Fruit fly (Drosophila melanogaster) whole organism, embryonic: ENCODE results near the gene CG34451.

Experiments used
- Atf-2 ChIP-seq: fragments of 200-800 bp; sonication (Bioruptor generic); optimal IDR thresholded peaks from 2 replicates; lab custom pipeline; 2016; ENCODE audit warnings: missing biosample characterization, missing genetic modification characterization
- Awh ChIP-seq: fragments of 200-800 bp; sonication (Bioruptor generic); IDR thresholded peaks from 2 replicates; pipeline ENCODE4, ENCODE4 v1.3.6; 2022; ENCODE audit warnings: missing biosample characterization, missing genetic modification characterization
- BtbVII ChIP-seq: fragments of 200-800 bp; sonication (Bioruptor generic); optimal IDR thresholded peaks from 3 replicates; lab custom pipeline; 2017; ENCODE audit warnings: missing biosample characterization, mild to moderate bottlenecking, missing genetic modification characterization
- CG1024 ChIP-seq: fragments of 200-800 bp; sonication (Bioruptor generic); IDR thresholded peaks from 2 replicates; pipeline ENCODE4 v1.3.6; 2022; ENCODE audit warnings: missing biosample characterization, missing genetic modification characterization
- CG10979 ChIP-seq: fragments of 200-800 bp; sonication (Bioruptor generic); optimal IDR thresholded peaks from 2 replicates; lab custom pipeline; 2018; ENCODE audit warnings: missing biosample characterization, mild to moderate bottlenecking, missing genetic modification characterization, moderate library complexity
- CG11504 ChIP-seq: fragments of 200-800 bp; sonication (Bioruptor generic); optimal IDR thresholded peaks from 3 replicates; lab custom pipeline; 2019; ENCODE audit warnings: missing biosample characterization, mild to moderate bottlenecking, missing genetic modification characterization, moderate library complexity
- CG12299 ChIP-seq: fragments of 200-800 bp; sonication (Bioruptor generic); optimal IDR thresholded peaks from 2 replicates; lab custom pipeline; 2018; ENCODE audit warnings: missing biosample characterization, mild to moderate bottlenecking, missing genetic modification characterization
- CG12769 ChIP-seq: fragments of 200-800 bp; sonication (Bioruptor generic); optimal IDR thresholded peaks from 2 replicates; lab custom pipeline; 2019; ENCODE audit warnings: missing biosample characterization, mild to moderate bottlenecking, missing genetic modification characterization, moderate library complexity
- CG17385 ChIP-seq: fragments of 200-800 bp; sonication (Bioruptor generic); optimal IDR thresholded peaks from 3 replicates; lab custom pipeline; 2018; ENCODE audit warnings: missing biosample characterization, mild to moderate bottlenecking, missing genetic modification characterization
- CG17829 ChIP-seq: fragments of 200-800 bp; optimal IDR thresholded peaks from 2 replicates; lab custom pipeline; 2019; ENCODE audit warnings: missing biosample characterization, mild to moderate bottlenecking, missing genetic modification characterization, moderate library complexity
- CG2129 ChIP-seq: fragments of 200-800 bp; sonication (Bioruptor generic); IDR thresholded peaks from 2 replicates; pipeline ENCODE4 v1.3.6; 2022; ENCODE audit warnings: missing biosample characterization, missing genetic modification characterization; ENCODE audit not compliant: partially characterized antibody
- CG3407 ChIP-seq: fragments of 200-800 bp; sonication (Bioruptor generic); optimal IDR thresholded peaks from 2 replicates; lab custom pipeline; 2018; ENCODE audit warnings: missing biosample characterization, mild to moderate bottlenecking, missing genetic modification characterization
- CG34422 ChIP-seq: fragments of 200-800 bp; sonication (Bioruptor generic); IDR thresholded peaks from 3 replicates; pipeline ENCODE4 v1.3.6; 2022; ENCODE audit warnings: missing biosample characterization, missing genetic modification characterization
- CG4328 ChIP-seq: fragments of 200-800 bp; sonication (Bioruptor generic); optimal IDR thresholded peaks from 3 replicates; lab custom pipeline; 2017; ENCODE audit warnings: missing biosample characterization, missing genetic modification reagents, missing genetic modification characterization
- CG6272 ChIP-seq: fragments of 200-800 bp; sonication (Bioruptor generic); IDR thresholded peaks from 2 replicates; pipeline ENCODE4 v1.3.6; 2022; ENCODE audit warnings: missing biosample characterization, missing genetic modification characterization
- CG6854 ChIP-seq: fragments of 200-800 bp; sonication (Bioruptor generic); optimal IDR thresholded peaks from 3 replicates; lab custom pipeline; 2017; ENCODE audit warnings: missing biosample characterization, mild to moderate bottlenecking, missing genetic modification characterization
- CG8924 ChIP-seq: fragments of 200-800 bp; optimal IDR thresholded peaks from 3 replicates; lab custom pipeline; 2019; ENCODE audit warnings: missing biosample characterization, mild to moderate bottlenecking, missing genetic modification characterization, moderate library complexity
- Camta ChIP-seq: fragments of 200-800 bp; sonication (Bioruptor generic); optimal IDR thresholded peaks from 2 replicates; lab custom pipeline; 2016; ENCODE audit warnings: missing biosample characterization, missing genetic modification characterization
- CrebB ChIP-seq: fragments of 200-800 bp; sonication (Bioruptor generic); optimal IDR thresholded peaks from 3 replicates; lab custom pipeline; 2018; ENCODE audit warnings: missing biosample characterization, mild to moderate bottlenecking, missing genetic modification characterization
- Dek ChIP-seq: fragments of 200-800 bp; sonication (Bioruptor generic); optimal IDR thresholded peaks from 3 replicates; lab custom pipeline; 2019; ENCODE audit warnings: missing biosample characterization, mild to moderate bottlenecking, missing genetic modification characterization, moderate library complexity
- Hand ChIP-seq: fragments of 200-800 bp; sonication (Bioruptor generic); optimal IDR thresholded peaks from 2 replicates; lab custom pipeline; 2017; ENCODE audit warnings: mild to moderate bottlenecking, missing biosample characterization, missing genetic modification reagents, missing genetic modification characterization
- Hmr ChIP-seq: fragments of 200-800 bp; sonication (Bioruptor generic); optimal IDR thresholded peaks from 3 replicates; lab custom pipeline; 2017; ENCODE audit warnings: mild to moderate bottlenecking, missing biosample characterization, missing genetic modification reagents, missing genetic modification characterization
- Hr3 ChIP-seq: fragments of 200-800 bp; sonication (Bioruptor generic); optimal IDR thresholded peaks from 3 replicates; lab custom pipeline; 2016; ENCODE audit warnings: missing biosample characterization, missing genetic modification characterization
- Kr ChIP-seq: fragments of 200-800 bp; sonication (Bioruptor generic); optimal IDR thresholded peaks from 2 replicates; lab custom pipeline; 2017; ENCODE audit warnings: missing biosample characterization, mild to moderate bottlenecking, missing genetic modification characterization
- NFAT ChIP-seq: fragments of 200-800 bp; sonication (Bioruptor generic); IDR thresholded peaks from 2 replicates; pipeline ENCODE4 v1.3.6; 2022; ENCODE audit warnings: missing biosample characterization, missing genetic modification characterization
- Nf-YA ChIP-seq: fragments of 200-800 bp; sonication (Bioruptor generic); IDR thresholded peaks from 2 replicates; pipeline ENCODE4 v1.3.6; 2022; ENCODE audit warnings: missing biosample characterization, missing genetic modification characterization
- Pdp1 ChIP-seq, 2 experiments: fragments of 200-800 bp; sonication (Bioruptor generic); optimal IDR thresholded peaks; 3 replicates each; lab custom pipeline; 2016; ENCODE audit warnings: missing biosample characterization in 2 of 2, missing genetic modification characterization in 2 of 2, mild to moderate bottlenecking in 1 of 2, moderate library complexity in 1 of 2
- Side ChIP-seq: fragments of 200-800 bp; sonication (Bioruptor generic); optimal IDR thresholded peaks from 2 replicates; lab custom pipeline; 2016; ENCODE audit warnings: missing biosample characterization, missing genetic modification characterization
- Ssrp ChIP-seq: fragments of 200-800 bp; sonication (Bioruptor generic); optimal IDR thresholded peaks from 2 replicates; lab custom pipeline; 2018; ENCODE audit warnings: missing biosample characterization, mild to moderate bottlenecking, missing genetic modification characterization, moderate library complexity
- Stat92E ChIP-seq, 3 experiments: fragments of >200 bp in 2 of 3; fragments of 200-800 bp in 1 of 3; sonication (Bioruptor generic) in 1 of 3; optimal IDR thresholded peaks; 2 replicates each; lab custom pipeline; 2017 to 2019; ENCODE audit warnings: missing biosample characterization in 3 of 3, missing genetic modification characterization in 3 of 3, mild to moderate bottlenecking in 1 of 3, moderate library complexity in 1 of 3
- ac ChIP-seq: fragments of 200-800 bp; sonication (Bioruptor generic); optimal IDR thresholded peaks from 3 replicates; lab custom pipeline; 2017; ENCODE audit warnings: missing biosample characterization, mild to moderate bottlenecking, missing genetic modification characterization
- fd64A ChIP-seq: fragments of 200-800 bp; sonication (Bioruptor generic); optimal IDR thresholded peaks from 3 replicates; lab custom pipeline; 2018; ENCODE audit warnings: missing biosample characterization, mild to moderate bottlenecking, missing genetic modification characterization
- grau ChIP-seq: fragments of 200-800 bp; optimal IDR thresholded peaks from 3 replicates; lab custom pipeline; 2019; ENCODE audit warnings: missing biosample characterization, mild to moderate bottlenecking, missing genetic modification characterization, moderate library complexity
- kay ChIP-seq: fragments of 200-800 bp; sonication (Bioruptor generic); optimal IDR thresholded peaks from 2 replicates; lab custom pipeline; 2016; ENCODE audit warnings: missing biosample characterization, missing genetic modification characterization
- lilli ChIP-seq: fragments of 200-800 bp; sonication (Bioruptor generic); optimal IDR thresholded peaks from 3 replicates; lab custom pipeline; 2016; ENCODE audit warnings: missing biosample characterization, missing genetic modification characterization
- lov ChIP-seq, 2 experiments: fragments of 200-800 bp in 1 of 2; fragments of >200 bp in 1 of 2; sonication (Bioruptor generic) in 1 of 2; IDR thresholded peaks in 1 of 2; optimal IDR thresholded peaks in 1 of 2; 2 replicates in 1 of 2; 3 replicates in 1 of 2; pipeline versions ENCODE4 v1.3.6 to Lab custom; 2017 to 2022; ENCODE audit warnings: missing biosample characterization in 1 of 2, missing genetic modification characterization in 1 of 2
- odd ChIP-seq: fragments of 200-800 bp; sonication (Bioruptor generic); optimal IDR thresholded peaks from 2 replicates; lab custom pipeline; 2017; ENCODE audit warnings: missing biosample characterization, mild to moderate bottlenecking, missing genetic modification characterization
- peb ChIP-seq: fragments of 200-800 bp; sonication (Bioruptor generic); IDR thresholded peaks from 2 replicates; pipeline ENCODE4 v1.3.6; 2022; ENCODE audit warnings: missing biosample characterization, missing genetic modification characterization
- pho ChIP-seq: fragments of 200-800 bp; sonication (Bioruptor generic); optimal IDR thresholded peaks from 2 replicates; lab custom pipeline; 2016; ENCODE audit warnings: missing biosample characterization, missing genetic modification characterization
- sd ChIP-seq: fragments of 200-800 bp; sonication (Bioruptor generic); optimal IDR thresholded peaks from 3 replicates; lab custom pipeline; 2018; ENCODE audit warnings: missing biosample characterization, mild to moderate bottlenecking, missing genetic modification characterization, moderate library complexity
- slbo ChIP-seq: fragments of 200-800 bp; sonication (Bioruptor generic); IDR thresholded peaks from 2 replicates; pipeline ENCODE4 v1.3.6; 2022; ENCODE audit warnings: missing biosample characterization, missing genetic modification characterization
- so ChIP-seq: fragments of 200-800 bp; sonication (Bioruptor generic); IDR thresholded peaks from 3 replicates; pipeline ENCODE4 v1.3.6; 2022; ENCODE audit warnings: missing biosample characterization, missing genetic modification characterization
- sqz ChIP-seq: fragments of 200-800 bp; sonication (Bioruptor generic); optimal IDR thresholded peaks from 3 replicates; lab custom pipeline; 2018; ENCODE audit warnings: missing biosample characterization, mild to moderate bottlenecking, missing genetic modification characterization
- twi ChIP-seq: fragments of 200-800 bp; optimal IDR thresholded peaks from 2 replicates; lab custom pipeline; 2019; ENCODE audit warnings: missing biosample characterization, mild to moderate bottlenecking, missing genetic modification characterization, moderate library complexity
- wdn ChIP-seq: fragments of 200-800 bp; sonication (Bioruptor generic); IDR thresholded peaks from 2 replicates; pipeline ENCODE4 v1.3.6; 2022; ENCODE audit warnings: missing biosample characterization, missing genetic modification characterization
- zf30C ChIP-seq: fragments of 200-800 bp; sonication (Bioruptor generic); optimal IDR thresholded peaks from 3 replicates; lab custom pipeline; 2018; ENCODE audit warnings: missing biosample characterization, mild to moderate bottlenecking, missing genetic modification characterization

Gene CG34451

dm6 chr3L:15729306-15730006, 37.6 kb upstream of the CG34451 start (continued):
- TF ChIP-seq grau (peak; percentile 0), Hmr (GFP tag; lab: Kevin White, UChicago) (no peak), CG4328 (GFP tag; lab: Kevin White, UChicago) (no peak)

- TF ChIP-seq BtbVII (GFP tag; lab: Kevin White, UChicago): peak; percentile 5
- no peak for TF ChIP-seq CG3407 (GFP tag; lab: Kevin White, UChicago)
- peak in 1 of 3 experiments; percentile 14 for TF ChIP-seq Stat92E (GFP tag; optimal IDR thresholded peaks at IDR 0.05; lab: Kevin White, UChicago)
- TF ChIP-seq CG6854: peak; percentile 41
- TF ChIP-seq CG8924: peak; percentile 34
- peak; percentile 26 for TF ChIP-seq sd (tag; lab: Kevin White, UChicago)
- TF ChIP-seq Hand: peak; percentile 11
- TF ChIP-seq CrebB: peak; percentile 59
- peak; percentile 26 for TF ChIP-seq twi
- no peak for TF ChIP-seq peb (GFP tag; lab: Robert Waterston, UW)
- peak; percentile 33; the same call in 1 of the 2 replicates for TF ChIP-seq CG1024 (GFP tag; lab: Robert Waterston, UW)
- TF ChIP-seq Ssrp (tag; lab: Kevin White, UChicago): no peak
- peak; percentile 48; the same call in 1 of the 2 replicates for TF ChIP-seq Awh (GFP tag; lab: Robert Waterston, UW)
- peak; percentile 27 for TF ChIP-seq grau
- no peak for TF ChIP-seq lov (optimal IDR thresholded peaks at IDR 0.05; lab: Kevin White, UChicago)
- TF ChIP-seq lov (GFP tag; IDR thresholded peaks at IDR 0.05; lab: Robert Waterston, UW): 0 out of 3 replicates have a peak, but pooled peaks have one; percentile 64
- peak; percentile 91 for TF ChIP-seq CG17829 (tag; lab: Kevin White, UChicago)
- peak; percentile 1 for TF ChIP-seq ac
- TF ChIP-seq CG17385 (GFP tag; lab: Kevin White, UChicago): peak; percentile 48
- TF ChIP-seq CG10979: peak; percentile 31
- TF ChIP-seq pho (GFP tag; lab: Kevin White, UChicago): peak; percentile 17
- peak; percentile 3 for TF ChIP-seq Side (GFP tag; lab: Kevin White, UChicago)
- TF ChIP-seq CG34422 (GFP tag; lab: Robert Waterston, UW): 0 out of 3 replicates have a peak, but pooled peaks have one; percentile 53
- TF ChIP-seq Kr (GFP tag; lab: Kevin White, UChicago): peak; percentile 9
- TF ChIP-seq Pdp1 (GFP tag; optimal IDR thresholded peaks at IDR 0.05; lab: Kevin White, UChicago): peak in 1 of 2 experiments; percentile 51
- TF ChIP-seq NFAT: 0 out of 2 replicates have a peak, but pooled peaks have one; percentile 16
- peak; percentile 68 for TF ChIP-seq CG12769 (tag; lab: Kevin White, UChicago)
- no peak for TF ChIP-seq fd64A (GFP tag; lab: Kevin White, UChicago)
- TF ChIP-seq zf30C (GFP tag; lab: Kevin White, UChicago): peak; percentile 55
- TF ChIP-seq CG11504 (tag; lab: Kevin White, UChicago): peak; percentile 7
- TF ChIP-seq odd (GFP tag; lab: Kevin White, UChicago): peak; percentile 16
- no peak for TF ChIP-seq Atf-2 (GFP tag; lab: Kevin White, UChicago)
- TF ChIP-seq wdn (GFP tag; lab: Robert Waterston, UW): 0 out of 2 replicates have a peak, but pooled peaks have one; percentile 22
- TF ChIP-seq Camta (GFP tag; lab: Kevin White, UChicago): no peak
- TF ChIP-seq Nf-YA (GFP tag; lab: Robert Waterston, UW): peak; percentile 62
- peak; percentile 71 for TF ChIP-seq sqz (GFP tag; lab: Kevin White, UChicago)
- TF ChIP-seq CG6272 (GFP tag; lab: Robert Waterston, UW): no peak
- peak; percentile 12 for TF ChIP-seq lilli
- TF ChIP-seq CG12299 (tag; lab: Kevin White, UChicago): peak; percentile 32
- TF ChIP-seq CG2129 (GFP tag; lab: Robert Waterston, UW): no peak
- TF ChIP-seq so (GFP tag; lab: Robert Waterston, UW): 0 out of 3 replicates have a peak, but pooled peaks have one; percentile 70
- TF ChIP-seq kay (GFP tag; lab: Kevin White, UChicago): no peak
- TF ChIP-seq slbo (GFP tag; lab: Robert Waterston, UW): 0 out of 2 replicates have a peak, but pooled peaks have one; percentile 30
- no peak for TF ChIP-seq Hr3
- TF ChIP-seq Dek (tag; lab: Kevin White, UChicago): peak; percentile 5
These were observed 36.3 kb upstream of the CG34451 start, which contains the start of gene comm for dm6 chr3L:15728195-15728594. comm (minus strand) TSS chr3L:15728430.
